Worm (Caenorhabditis elegans) whole organism, L2 larva: ENCODE measurements around the gene C16D9.3.

Source experiments
- lin-11 ChIP-seq: fragments of 150-350 bp; sonication (generic microtip); optimal IDR thresholded peaks from 2 replicates; lab custom pipeline; 2014; ENCODE audit warnings: missing biosample characterization, missing genetic modification characterization, inconsistent platforms, mixed read lengths
- nhr-237 ChIP-seq: fragments of 150-350 bp; optimal IDR thresholded peaks from 2 replicates; lab custom pipeline; 2014; ENCODE audit warnings: missing biosample characterization, missing genetic modification characterization
- unc-62 ChIP-seq: fragments of 150-350 bp; optimal IDR thresholded peaks from 2 replicates; lab custom pipeline; 2014; ENCODE audit warnings: missing biosample characterization, missing genetic modification reagents, missing genetic modification characterization

DNA sequence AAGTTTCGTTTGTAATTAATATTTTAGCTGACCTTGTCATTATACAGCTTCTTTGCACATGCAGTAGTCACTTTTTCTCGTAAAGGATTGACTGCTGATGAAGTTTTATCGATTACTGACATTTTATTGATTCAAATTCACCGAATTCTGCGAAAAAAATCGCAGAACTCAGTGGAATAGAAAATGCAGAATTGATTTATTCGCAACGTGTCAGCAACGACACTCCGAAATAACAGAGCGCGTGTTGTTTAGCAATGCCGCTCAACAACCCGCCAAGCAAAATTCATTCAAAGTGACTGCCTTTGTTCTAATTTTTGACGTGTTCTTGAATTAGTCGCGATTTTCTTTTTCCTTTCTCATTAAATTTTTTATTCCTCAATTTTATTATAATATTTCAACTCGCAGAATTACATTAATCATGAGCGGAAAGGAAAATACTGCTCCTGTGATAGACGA lies 18.7 kb downstream of the C16D9.3 start, which contains the start of the genes cogc-6 and air-1:
- TF ChIP-seq lin-11 (tag; lab: Kevin White, UChicago) (no peak), nhr-237 (no peak), unc-62 (GFP tag; lab: Kevin White, UChicago) (no peak)
